Fruit fly (Drosophila melanogaster) whole organism, prepupa: ENCODE measurements around the gene HtrA2.

ENCODE experiments used
- Eip78C ChIP-seq: fragments of 200-800 bp; sonication (Bioruptor generic); peaks from one replicate; lab custom pipeline; 2016; ENCODE audit warnings: missing biosample characterization, missing genetic modification characterization
- Gug ChIP-seq: fragments of 200-800 bp; sonication (Bioruptor generic); IDR thresholded peaks from 2 replicates; pipeline ENCODE4 v1.3.6; 2022; ENCODE audit warnings: missing biosample characterization, missing genetic modification characterization
- acj6 ChIP-seq: fragments of 200-800 bp; sonication (Bioruptor generic); optimal IDR thresholded peaks from 3 replicates; lab custom pipeline; 2016; ENCODE audit warnings: missing biosample characterization, missing genetic modification characterization

- TF ChIP-seq acj6 (GFP tag; lab: Kevin White, UChicago) (peak; percentile 8), Gug (GFP tag; lab: Robert Waterston, UW) (no peak), Eip78C (GFP tag; lab: Kevin White, UChicago) (peak; percentile 62)
Observed at dm6 chr3R:14484533-14485267, 26.8 kb downstream of the HtrA2 start.
